Worm (Caenorhabditis elegans): ENCODE measurements around the gene npp-9.

DNA sequence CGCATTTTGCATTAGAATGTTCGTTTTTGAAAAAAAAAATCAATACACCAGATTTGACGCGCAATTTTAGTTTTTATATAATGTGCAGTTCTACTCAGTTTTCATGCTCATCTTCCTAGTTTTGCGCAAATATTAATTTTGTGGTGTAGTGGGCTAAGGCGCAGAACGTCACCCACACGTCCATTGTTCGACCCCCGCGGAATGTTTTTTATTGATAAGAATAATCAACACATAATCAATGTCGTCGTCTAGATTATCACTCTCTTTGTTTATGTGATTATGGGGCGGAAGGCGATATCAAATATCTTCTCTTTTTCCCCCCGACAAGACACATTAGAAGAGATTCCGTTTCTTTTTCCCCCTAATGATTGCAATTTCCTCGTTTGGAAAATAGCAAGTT lies 48.5 kb downstream of the npp-9 start:
- TF ChIP-seq him-1 (tag; optimal IDR thresholded peaks at IDR 0.05): no peak
- no peak for TF ChIP-seq W03F9.2 (tag; optimal IDR thresholded peaks at IDR 0.05)
- TF ChIP-seq dao-5 (tag; optimal IDR thresholded peaks at IDR 0.05): no peak

Data from whole organism, L4/young adult.